Worm (Caenorhabditis elegans) whole organism, L4 larva: ENCODE measurements around the gene csn-5.

Experiments
- F10B5.3 ChIP-seq: sonication (generic microtip); optimal IDR thresholded peaks from 2 replicates; lab custom pipeline; 2016; ENCODE audit warnings: mild to moderate bottlenecking, missing genetic modification characterization, missing compliant biosample characterization
- Y105C5A.15 ChIP-seq: fragments of 200-800 bp; sonication (Bioruptor generic); IDR thresholded peaks from 2 replicates; pipeline ENCODE4 v1.3.6; 2022; ENCODE audit warnings: missing genetic modification characterization, missing compliant biosample characterization
- ceh-82 ChIP-seq: sonication (generic microtip); optimal IDR thresholded peaks from 2 replicates; lab custom pipeline; 2017; ENCODE audit warnings: missing biosample characterization, missing genetic modification characterization
- nhr-77 ChIP-seq: fragments of 150-350 bp; optimal IDR thresholded peaks from 2 replicates; lab custom pipeline; 2014; ENCODE audit warnings: missing biosample characterization, missing genetic modification characterization
- unc-39 ChIP-seq: sonication (generic microtip); optimal IDR thresholded peaks from 2 replicates; lab custom pipeline; 2017; ENCODE audit warnings: missing biosample characterization, missing genetic modification characterization

- TF ChIP-seq unc-39 (tag; lab: Kevin White, UChicago) (no peak), F10B5.3 (tag; lab: Kevin White, UChicago) (no peak), nhr-77 (tag; lab: Kevin White, UChicago) (no peak), Y105C5A.15 (GFP tag; lab: Robert Waterston, UW) (no peak), ceh-82 (tag; lab: Kevin White, UChicago) (no peak)
These were observed 12.7 kb downstream of the csn-5 start for ce11 chrIV:5662073-5662472.
